Worm (Caenorhabditis elegans): ENCODE data around the gene C50F7.9.

C50F7.9 gene

DNA sequence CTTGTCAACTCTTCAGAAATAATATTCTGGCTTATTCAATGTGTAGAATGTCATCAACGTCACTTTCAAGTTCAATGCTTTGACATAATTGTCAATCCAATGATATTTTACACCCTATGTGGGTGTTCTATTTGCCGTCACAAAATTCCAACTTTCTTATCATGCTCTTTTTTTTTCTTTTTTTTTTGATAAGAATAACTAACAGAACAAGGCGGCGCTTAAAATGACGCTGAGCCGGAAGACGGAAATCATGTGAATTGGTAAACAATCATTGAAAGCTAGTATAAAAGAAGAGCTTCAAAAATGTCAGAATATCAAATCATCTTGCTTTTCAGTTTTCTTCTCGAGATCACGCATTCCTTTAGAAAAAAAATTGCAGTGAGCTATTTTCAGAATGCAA is 5.5 kb downstream of the C50F7.9 start, which contains the start of gene C50F7.5:
TSS of gene C50F7.5 (plus strand) at position 395 of the 400 bp plus-strand sequence.
- TF ChIP-seq lin-32 (GFP tag; optimal IDR thresholded peaks at IDR 0.05) (no peak), ceh-39 (tag; optimal IDR thresholded peaks at IDR 0.05) (no peak), mep-1 (tag; optimal IDR thresholded peaks at IDR 0.05) (no peak), M03D4.4 (tag; optimal IDR thresholded peaks at IDR 0.05) (no peak), lin-13 (tag; optimal IDR thresholded peaks at IDR 0.05) (no peak)

DNA sequence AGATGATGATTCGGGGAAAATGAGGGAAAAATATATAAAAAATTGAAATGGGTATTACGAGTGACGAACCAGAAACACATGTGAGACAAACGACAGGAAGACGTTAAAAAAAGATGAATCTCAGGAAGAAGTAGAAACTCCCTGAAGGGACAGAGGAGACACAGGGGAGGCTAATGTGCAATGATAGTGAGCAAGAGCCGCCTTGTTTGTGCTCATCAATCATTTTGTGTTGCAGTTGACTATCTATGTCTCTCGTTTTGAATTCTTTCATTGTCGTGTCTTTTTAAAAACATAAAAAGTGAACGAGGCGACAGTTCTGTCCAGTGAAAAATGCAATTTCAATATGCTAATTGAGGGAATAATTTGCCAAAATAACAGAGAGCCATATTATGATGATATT is 6.9 kb downstream of the C50F7.9 start:
- no peak for TF ChIP-seq elt-3 (tag; optimal IDR thresholded peaks at IDR 0.05)
- TF ChIP-seq ztf-11 (tag; optimal IDR thresholded peaks at IDR 0.05): no peak
- TF ChIP-seq snpc-4 (tag; optimal IDR thresholded peaks at IDR 0.05): no peak
- TF ChIP-seq ceh-39 (tag; optimal IDR thresholded peaks at IDR 0.05): no peak
- TF ChIP-seq M03D4.4 (tag; optimal IDR thresholded peaks at IDR 0.05): no peak
- TF ChIP-seq unc-120 (tag; optimal IDR thresholded peaks at IDR 0.05; ENCODE audit: poor library complexity, severe bottlenecking): no peak
- no peak for TF ChIP-seq flh-1 (GFP tag; optimal IDR thresholded peaks at IDR 0.05)
- TF ChIP-seq hlh-1 (tag; optimal IDR thresholded peaks at IDR 0.05): no peak
- TF ChIP-seq ham-2 (GFP tag; optimal IDR thresholded peaks at IDR 0.05): no peak
- no peak for TF ChIP-seq zip-8 (tag; optimal IDR thresholded peaks at IDR 0.05)
- TF ChIP-seq cnd-1 (tag; optimal IDR thresholded peaks at IDR 0.05): no peak
- TF ChIP-seq bed-3 (GFP tag; optimal IDR thresholded peaks at IDR 0.05): no peak
- no peak for TF ChIP-seq unc-62 (GFP tag; optimal IDR thresholded peaks at IDR 0.05)

DNA sequence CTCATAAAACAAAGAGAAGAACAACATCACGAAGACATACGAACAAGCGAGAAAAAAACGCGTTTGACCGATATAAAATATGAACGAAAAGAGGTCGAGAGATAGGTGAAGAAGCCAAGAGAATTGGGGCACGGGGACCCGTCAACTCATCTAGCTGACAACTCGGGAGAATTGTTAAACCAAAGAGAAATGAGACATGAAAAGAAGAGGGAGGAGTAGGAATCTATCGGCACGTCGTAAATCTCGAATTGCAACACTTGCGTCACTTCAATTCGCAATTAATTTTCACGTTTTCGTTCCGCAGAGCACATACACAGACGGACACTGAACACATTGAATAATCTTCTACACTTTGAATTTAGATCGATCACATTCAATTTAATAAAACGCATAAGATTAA is 8.3 kb downstream of the C50F7.9 start:
- TF ChIP-seq tbx-8 (GFP tag; optimal IDR thresholded peaks at IDR 0.05) (no peak), ceh-39 (tag; optimal IDR thresholded peaks at IDR 0.05) (no peak), bed-3 (GFP tag; optimal IDR thresholded peaks at IDR 0.05) (no peak), unc-62 (GFP tag; optimal IDR thresholded peaks at IDR 0.05) (peak; percentile 95), lsy-2 (tag; optimal IDR thresholded peaks at IDR 0.05) (no peak), mab-5 (tag; optimal IDR thresholded peaks at IDR 0.05) (peak; percentile 5), unc-120 (tag; optimal IDR thresholded peaks at IDR 0.05; ENCODE audit: poor library complexity, severe bottlenecking) (no peak), hlh-1 (tag; optimal IDR thresholded peaks at IDR 0.05) (no peak)

DNA sequence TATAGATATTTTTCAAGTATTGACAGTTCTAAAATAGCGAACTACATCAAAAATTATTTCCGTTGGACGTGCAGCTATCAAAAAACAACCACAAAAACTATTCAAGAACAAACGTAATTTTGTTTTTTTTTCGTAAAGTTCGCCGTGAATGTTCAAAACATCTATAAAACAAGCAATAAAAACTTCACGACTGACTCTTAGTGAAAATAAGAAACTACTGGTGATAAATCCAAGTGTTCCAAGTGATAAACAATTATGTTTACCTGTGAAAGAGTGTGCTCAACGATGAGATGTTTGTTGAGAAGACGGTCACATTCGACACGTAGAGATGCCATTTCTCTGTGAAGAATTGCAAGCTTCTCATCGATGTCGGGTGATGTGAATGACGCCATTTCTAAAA is 9.1 kb downstream of the C50F7.9 start, which contains the start of gene C50F7.6:
TSS of gene C50F7.6 (minus strand) at position 394 of the 400 bp plus-strand sequence.
- TF ChIP-seq ces-1 (GFP tag; optimal IDR thresholded peaks at IDR 0.05): no peak
- no peak for TF ChIP-seq nhr-28 (tag; optimal IDR thresholded peaks at IDR 0.05)
- no peak for TF ChIP-seq elt-1 (tag; optimal IDR thresholded peaks at IDR 0.05; ENCODE audit: borderline replicate concordance, insufficient read depth)
- TF ChIP-seq mls-2 (tag; optimal IDR thresholded peaks at IDR 0.05): no peak
- no peak for TF ChIP-seq flh-1 (GFP tag; optimal IDR thresholded peaks at IDR 0.05)
- no peak for TF ChIP-seq bed-3 (GFP tag; optimal IDR thresholded peaks at IDR 0.05)
- TF ChIP-seq ceh-39 (tag; optimal IDR thresholded peaks at IDR 0.05): no peak
- no peak for TF ChIP-seq nhr-12 (tag; optimal IDR thresholded peaks at IDR 0.05)
- no peak for TF ChIP-seq ceh-83 (GFP tag; optimal IDR thresholded peaks at IDR 0.05)
- TF ChIP-seq unc-62 (GFP tag; optimal IDR thresholded peaks at IDR 0.05): no peak
- no peak for TF ChIP-seq mab-5 (tag; optimal IDR thresholded peaks at IDR 0.05)

DNA sequence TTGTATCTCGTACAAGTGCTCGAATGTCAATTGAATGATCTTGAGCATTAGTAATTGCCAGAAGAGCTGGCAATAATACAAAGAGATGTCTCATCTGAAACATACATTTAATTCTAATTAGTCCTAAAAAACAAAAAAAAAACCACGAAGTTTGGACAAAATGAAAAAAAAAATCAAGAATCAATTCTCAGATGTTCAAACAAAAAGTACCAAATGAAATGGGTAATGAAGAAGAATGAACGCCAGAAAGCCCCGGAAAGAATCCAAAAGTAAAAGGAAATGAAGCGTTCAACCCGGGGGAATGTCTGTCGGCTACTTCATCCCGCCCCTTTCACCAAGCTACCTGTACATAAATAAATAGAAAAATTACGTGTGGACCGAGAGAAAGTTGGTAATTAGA is 13.9 kb downstream of the C50F7.9 start, which contains the start of gene F33D4.6:
TSS of gene F33D4.6 (minus strand) at position 101 of the 400 bp plus-strand sequence.
- no peak for TF ChIP-seq unc-120 (tag; optimal IDR thresholded peaks at IDR 0.05; ENCODE audit: poor library complexity, severe bottlenecking)
- TF ChIP-seq unc-39 (tag; optimal IDR thresholded peaks at IDR 0.05): no peak
- TF ChIP-seq nhr-28 (tag; optimal IDR thresholded peaks at IDR 0.05): no peak
- no peak for TF ChIP-seq ztf-11 (tag; optimal IDR thresholded peaks at IDR 0.05)
- TF ChIP-seq lin-32 (GFP tag; optimal IDR thresholded peaks at IDR 0.05): no peak
- no peak for TF ChIP-seq mls-2 (tag; optimal IDR thresholded peaks at IDR 0.05)
- no peak for TF ChIP-seq unc-62 (GFP tag; optimal IDR thresholded peaks at IDR 0.05)
- TF ChIP-seq nhr-237 (tag; optimal IDR thresholded peaks at IDR 0.05): no peak
- no peak for TF ChIP-seq ceh-83 (GFP tag; optimal IDR thresholded peaks at IDR 0.05)
- no peak for TF ChIP-seq ham-2 (GFP tag; optimal IDR thresholded peaks at IDR 0.05)

DNA sequence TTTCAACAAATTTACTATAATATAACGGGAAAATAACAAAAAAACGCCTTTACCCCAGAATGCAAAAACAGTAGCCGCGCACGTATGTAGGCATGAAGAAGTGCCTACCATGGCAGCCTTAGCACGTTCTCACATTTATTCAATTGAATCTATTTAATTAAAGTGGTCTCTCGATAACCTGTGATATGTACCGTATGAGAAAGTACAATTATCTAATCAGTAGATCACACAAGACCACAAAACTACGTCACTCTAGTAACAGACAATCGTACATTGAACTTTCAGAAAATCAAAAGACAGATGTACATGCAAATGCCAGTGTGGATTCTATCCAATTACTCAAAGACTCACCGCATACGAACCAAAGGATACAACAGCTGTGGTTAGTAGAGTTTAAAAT is 19.6 kb downstream of the C50F7.9 start:
- no peak for TF ChIP-seq nhr-12 (tag; optimal IDR thresholded peaks at IDR 0.05)
- no peak for TF ChIP-seq ham-2 (GFP tag; optimal IDR thresholded peaks at IDR 0.05)
- no peak for TF ChIP-seq nhr-76 (tag; optimal IDR thresholded peaks at IDR 0.05)
- TF ChIP-seq elt-3 (tag; optimal IDR thresholded peaks at IDR 0.05): no peak
- no peak for TF ChIP-seq blmp-1 (tag; optimal IDR thresholded peaks at IDR 0.05)
- TF ChIP-seq unc-120 (tag; optimal IDR thresholded peaks at IDR 0.05; ENCODE audit: poor library complexity, severe bottlenecking): no peak
- TF ChIP-seq mls-2 (tag; optimal IDR thresholded peaks at IDR 0.05): no peak
- no peak for TF ChIP-seq ces-1 (GFP tag; optimal IDR thresholded peaks at IDR 0.05)
- TF ChIP-seq ceh-83 (GFP tag; optimal IDR thresholded peaks at IDR 0.05): no peak
- TF ChIP-seq lin-13 (tag; optimal IDR thresholded peaks at IDR 0.05): no peak
- TF ChIP-seq hlh-1 (tag; optimal IDR thresholded peaks at IDR 0.05): no peak
- no peak for TF ChIP-seq ceh-39 (tag; optimal IDR thresholded peaks at IDR 0.05)
- TF ChIP-seq drap-1 (GFP tag; optimal IDR thresholded peaks at IDR 0.05): no peak
- no peak for TF ChIP-seq mab-5 (tag; optimal IDR thresholded peaks at IDR 0.05)

All from whole organism, mixed stage, embryonic.